Worm (Caenorhabditis elegans) whole organism, L1 larva: ENCODE data around the gene Y110A2AL.4.

Experiments
- C04F5.9 ChIP-seq: sonication (generic microtip); optimal IDR thresholded peaks from 2 replicates; lab custom pipeline; 2016; ENCODE audit warnings: missing genetic modification characterization, missing compliant biosample characterization
- C34B4.2 ChIP-seq: sonication (generic microtip); optimal IDR thresholded peaks from 2 replicates; lab custom pipeline; 2017; ENCODE audit warnings: mild to moderate bottlenecking, missing genetic modification characterization, missing compliant biosample characterization
- F16B12.6 ChIP-seq: fragments of 150-350 bp; optimal IDR thresholded peaks from 2 replicates; lab custom pipeline; 2014; ENCODE audit warnings: missing biosample characterization, missing genetic modification characterization
- Y116A8C.19 ChIP-seq: sonication (generic microtip); optimal IDR thresholded peaks from 2 replicates; lab custom pipeline; 2016; ENCODE audit warnings: missing compliant biosample characterization, missing genetic modification characterization, borderline replicate concordance
- aha-1 ChIP-seq: fragments of 150-350 bp; optimal IDR thresholded peaks from 2 replicates; lab custom pipeline; 2014; ENCODE audit warnings: missing biosample characterization, missing genetic modification characterization
- blmp-1 ChIP-seq: fragments of 150-350 bp; optimal IDR thresholded peaks from 2 replicates; lab custom pipeline; 2014; ENCODE audit warnings: missing biosample characterization, missing genetic modification characterization
- ceh-8 ChIP-seq: fragments of 200-800 bp; sonication (Bioruptor generic); optimal IDR thresholded peaks from 2 replicates; lab custom pipeline; 2018; ENCODE audit warnings: mild to moderate bottlenecking, missing genetic modification characterization, moderate library complexity, missing compliant biosample characterization
- ceh-82 ChIP-seq, 3 experiments: fragments of 150-350 bp in 1 of 3; sonication (generic microtip) in 2 of 3; optimal IDR thresholded peaks; 2 replicates each; lab custom pipeline; 2014 to 2017; ENCODE audit warnings: missing biosample characterization in 3 of 3, missing genetic modification characterization in 3 of 3
- ceh-90 ChIP-seq: sonication (generic microtip); optimal IDR thresholded peaks from 2 replicates; lab custom pipeline; 2016; ENCODE audit warnings: missing genetic modification characterization, missing compliant biosample characterization
- dsc-1 ChIP-seq: sonication (generic microtip); optimal IDR thresholded peaks from 2 replicates; lab custom pipeline; 2016; ENCODE audit warnings: mild to moderate bottlenecking, missing genetic modification characterization, missing compliant biosample characterization
- efl-3 ChIP-seq: fragments of 200-800 bp; sonication (Bioruptor generic); optimal IDR thresholded peaks from 2 replicates; lab custom pipeline; 2018; ENCODE audit warnings: mild to moderate bottlenecking, missing genetic modification characterization, missing compliant biosample characterization
- egl-13 ChIP-seq: sonication (generic microtip); optimal IDR thresholded peaks from 2 replicates; lab custom pipeline; 2016; ENCODE audit warnings: missing genotype, missing genetic modification reagents, missing genetic modification characterization, missing compliant biosample characterization
- egl-27 ChIP-seq, 2 experiments: fragments of 150-350 bp in 1 of 2; sonication (generic microtip); optimal IDR thresholded peaks; 3 replicates each; lab custom pipeline; 2017 to 2018; ENCODE audit warnings: missing biosample characterization in 2 of 2, missing genetic modification characterization in 2 of 2, missing genetic modification reagents in 2 of 2
- elt-2 ChIP-seq: sonication (generic microtip); optimal IDR thresholded peaks from 2 replicates; lab custom pipeline; 2016; ENCODE audit warnings: missing genetic modification characterization, mild to moderate bottlenecking, inconsistent platforms, missing compliant biosample characterization, missing genetic modification reagents
- elt-3 ChIP-seq, 6 experiments: fragments of 150-350 bp in 1 of 6; sonication (generic microtip); optimal IDR thresholded peaks; 2 replicates each; lab custom pipeline; 2017 to 2018; ENCODE audit warnings: missing biosample characterization in 6 of 6, missing genetic modification characterization in 6 of 6, inconsistent platforms in 1 of 6
- ets-5 ChIP-seq: fragments of 200-800 bp; sonication (Bioruptor generic); IDR thresholded peaks from 2 replicates; pipeline ENCODE4 v1.3.6; 2022; ENCODE audit warnings: missing genetic modification characterization, missing compliant biosample characterization
- fkh-4 ChIP-seq: sonication (generic microtip); optimal IDR thresholded peaks from 2 replicates; lab custom pipeline; 2016; ENCODE audit warnings: missing compliant biosample characterization, missing genetic modification characterization, borderline replicate concordance
- fkh-8 ChIP-seq: sonication (generic microtip); optimal IDR thresholded peaks from 2 replicates; lab custom pipeline; 2016; ENCODE audit warnings: mild to moderate bottlenecking, missing genetic modification characterization, missing compliant biosample characterization
- fos-1 ChIP-seq: fragments of 150-350 bp; optimal IDR thresholded peaks from 2 replicates; lab custom pipeline; 2014; ENCODE audit warnings: missing biosample characterization, missing genetic modification characterization
- hpl-2 ChIP-seq: fragments of 150-350 bp; optimal IDR thresholded peaks from 2 replicates; lab custom pipeline; 2014; ENCODE audit warnings: missing biosample characterization, missing genetic modification reagents, missing genetic modification characterization
- irx-1 ChIP-seq: sonication (generic microtip); optimal IDR thresholded peaks from 2 replicates; lab custom pipeline; 2016; ENCODE audit warnings: missing genetic modification characterization, missing compliant biosample characterization
- jun-1 ChIP-seq: fragments of 150-350 bp; optimal IDR thresholded peaks from 2 replicates; lab custom pipeline; 2014; ENCODE audit warnings: missing biosample characterization, missing genetic modification reagents, missing genetic modification characterization
- lin-14 ChIP-seq: fragments of 200-800 bp; sonication (Bioruptor generic); optimal IDR thresholded peaks from 2 replicates; lab custom pipeline; 2018; ENCODE audit warnings: mild to moderate bottlenecking, missing genetic modification characterization, moderate library complexity, missing compliant biosample characterization
- lin-35 ChIP-seq, 2 experiments: fragments of 150-350 bp; optimal IDR thresholded peaks; 2 replicates each; lab custom pipeline; 2014; ENCODE audit warnings: missing biosample characterization in 2 of 2, missing genetic modification characterization in 2 of 2, missing genetic modification reagents in 2 of 2
- mab-9 ChIP-seq: fragments of 200-800 bp; sonication (Bioruptor generic); IDR thresholded peaks from 2 replicates; pipeline ENCODE4 v1.3.6; 2022; ENCODE audit warnings: missing genetic modification reagents, missing genetic modification characterization, missing compliant biosample characterization
- mef-2 ChIP-seq: fragments of 150-350 bp; optimal IDR thresholded peaks from 2 replicates; lab custom pipeline; 2014; ENCODE audit warnings: missing biosample characterization, missing genetic modification characterization
- mep-1 ChIP-seq: fragments of 150-350 bp; optimal IDR thresholded peaks from 2 replicates; lab custom pipeline; 2014; ENCODE audit warnings: missing biosample characterization, missing genetic modification characterization
- nhr-12 ChIP-seq: sonication (generic microtip); optimal IDR thresholded peaks from 2 replicates; lab custom pipeline; 2017; ENCODE audit warnings: missing biosample characterization, missing genetic modification characterization
- nhr-28 ChIP-seq: fragments of 150-350 bp; optimal IDR thresholded peaks from 2 replicates; lab custom pipeline; 2014; ENCODE audit warnings: missing biosample characterization, missing genetic modification characterization
- nhr-90 ChIP-seq: sonication (generic microtip); optimal IDR thresholded peaks from 2 replicates; lab custom pipeline; 2016; ENCODE audit warnings: mild to moderate bottlenecking, missing genetic modification characterization, missing compliant biosample characterization; ENCODE audit not compliant: poor library complexity
- pqm-1 ChIP-seq: sonication (generic microtip); optimal IDR thresholded peaks from 3 replicates; lab custom pipeline; 2017; ENCODE audit warnings: missing biosample characterization, missing genetic modification characterization
- sox-4 ChIP-seq: sonication (generic microtip); optimal IDR thresholded peaks from 2 replicates; lab custom pipeline; 2016; ENCODE audit warnings: missing genetic modification characterization, missing compliant biosample characterization
- sup-37 ChIP-seq: fragments of 200-800 bp; sonication (Bioruptor generic); optimal IDR thresholded peaks from 2 replicates; lab custom pipeline; 2018; ENCODE audit warnings: mild to moderate bottlenecking, missing genetic modification characterization, missing compliant biosample characterization
- unc-130 ChIP-seq: fragments of 150-350 bp; optimal IDR thresholded peaks from 2 replicates; lab custom pipeline; 2017; ENCODE audit warnings: missing biosample characterization, missing genetic modification characterization, inconsistent platforms
- unc-30 ChIP-seq: sonication (generic microtip); optimal IDR thresholded peaks from 2 replicates; lab custom pipeline; 2017; ENCODE audit warnings: missing biosample characterization, missing genetic modification characterization
- unc-98 ChIP-seq: fragments of 200-800 bp; sonication (Bioruptor generic); IDR thresholded peaks from 2 replicates; pipeline ENCODE4 v1.3.6; 2022; ENCODE audit warnings: missing genetic modification characterization, missing compliant biosample characterization
- xbp-1 ChIP-seq: sonication (generic microtip); optimal IDR thresholded peaks from 2 replicates; lab custom pipeline; 2016; ENCODE audit warnings: missing genetic modification characterization, missing compliant biosample characterization
- ztf-11 ChIP-seq, 2 experiments: sonication (generic microtip); optimal IDR thresholded peaks; 2 replicates each; lab custom pipeline; 2016 to 2017; ENCODE audit warnings: missing genetic modification characterization in 2 of 2, missing biosample characterization in 1 of 2, missing compliant biosample characterization in 1 of 2
- ztf-4 ChIP-seq: fragments of 150-350 bp; optimal IDR thresholded peaks from 2 replicates; lab custom pipeline; 2014; ENCODE audit warnings: missing biosample characterization, missing genetic modification characterization

Gene Y110A2AL.4

ce11 chrII:2815017-2815416, 24.1 kb upstream of the Y110A2AL.4 start:
- TF ChIP-seq nhr-12 (tag; lab: Kevin White, UChicago), result no peak
- no peak for TF ChIP-seq C34B4.2 (tag; lab: Kevin White, UChicago)
- no peak for TF ChIP-seq ceh-82 (tag; optimal IDR thresholded peaks at IDR 0.05; lab: Kevin White, UChicago)
- TF ChIP-seq xbp-1, result no peak
- TF ChIP-seq hpl-2 (GFP tag; lab: Kevin White, UChicago), result no peak
- no peak for TF ChIP-seq jun-1 (tag; lab: Kevin White, UChicago)
- TF ChIP-seq egl-13 (tag; lab: Kevin White, UChicago), result no peak
- no peak for TF ChIP-seq sup-37 (GFP tag; lab: Kevin White, UChicago)
- no peak for TF ChIP-seq mep-1 (tag; lab: Kevin White, UChicago)
- no peak for TF ChIP-seq nhr-90 (tag; lab: Kevin White, UChicago)
- TF ChIP-seq ceh-8 (GFP tag; lab: Kevin White, UChicago), result no peak

DNA sequence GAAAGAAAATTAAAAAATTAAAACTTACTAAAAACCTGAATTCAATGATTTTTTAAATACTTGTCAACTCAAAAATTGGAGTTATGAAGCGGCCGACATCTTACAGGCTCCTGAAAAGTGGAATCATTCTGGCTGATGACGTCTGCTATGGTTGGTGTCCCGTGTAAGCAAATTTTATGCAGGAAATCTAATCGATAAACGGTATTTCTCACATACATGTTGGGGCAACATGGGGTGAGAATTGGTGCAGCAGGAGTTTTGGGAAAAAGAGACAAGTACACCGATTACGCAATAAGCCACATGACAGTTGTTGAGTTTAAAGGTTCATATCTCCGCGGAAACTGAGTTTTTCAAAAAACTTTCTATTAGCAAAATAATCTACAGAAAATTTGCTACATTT, 23.7 kb upstream of the Y110A2AL.4 start, which contains the start of gene K12H6.2:
TSS of gene K12H6.2 (minus strand) at position 101 of the 400 bp plus-strand sequence.
- no peak for TF ChIP-seq ceh-90 (tag; lab: Kevin White, UChicago)
- no peak for TF ChIP-seq lin-14 (GFP tag; lab: Kevin White, UChicago)
- TF ChIP-seq, all 84 proteins: peak for 0

ce11 chrII:2816676-2817075, 22.4 kb upstream of the Y110A2AL.4 start, which contains the start of gene set-13:
Gene set-13, plus strand, starts transcription at chrII:2816976.
- TF ChIP-seq C04F5.9, result no peak
- TF ChIP-seq irx-1 (tag; lab: Kevin White, UChicago), result no peak
- TF ChIP-seq fos-1 (tag; lab: Kevin White, UChicago), result no peak
- no peak for TF ChIP-seq elt-3 (tag; optimal IDR thresholded peaks at IDR 0.05; lab: Kevin White, UChicago)
- no peak for TF ChIP-seq pqm-1 (tag; lab: Kevin White, UChicago)
- TF ChIP-seq mab-9 (GFP tag; lab: Robert Waterston, UW), result no peak
- TF ChIP-seq nhr-28, result no peak
- no peak for TF ChIP-seq lin-35 (GFP tag; optimal IDR thresholded peaks at IDR 0.05; lab: Kevin White, UChicago)
- no peak for TF ChIP-seq sox-4
- TF ChIP-seq dsc-1, result no peak
- no peak for TF ChIP-seq mep-1 (tag; lab: Kevin White, UChicago)
- TF ChIP-seq unc-30 (tag; lab: Kevin White, UChicago), result no peak
- no peak for TF ChIP-seq fkh-4 (tag; lab: Kevin White, UChicago)
- TF ChIP-seq lin-14 (GFP tag; lab: Kevin White, UChicago), result no peak
- no peak for TF ChIP-seq ztf-11 (tag; optimal IDR thresholded peaks at IDR 0.05; lab: Kevin White, UChicago)
- TF ChIP-seq unc-98 (GFP tag; lab: Robert Waterston, UW), result no peak
- no peak for TF ChIP-seq F16B12.6
- no peak for TF ChIP-seq elt-2
- TF ChIP-seq efl-3 (GFP tag; lab: Kevin White, UChicago), result no peak
- TF ChIP-seq unc-130 (tag; lab: Kevin White, UChicago), result no peak

DNA sequence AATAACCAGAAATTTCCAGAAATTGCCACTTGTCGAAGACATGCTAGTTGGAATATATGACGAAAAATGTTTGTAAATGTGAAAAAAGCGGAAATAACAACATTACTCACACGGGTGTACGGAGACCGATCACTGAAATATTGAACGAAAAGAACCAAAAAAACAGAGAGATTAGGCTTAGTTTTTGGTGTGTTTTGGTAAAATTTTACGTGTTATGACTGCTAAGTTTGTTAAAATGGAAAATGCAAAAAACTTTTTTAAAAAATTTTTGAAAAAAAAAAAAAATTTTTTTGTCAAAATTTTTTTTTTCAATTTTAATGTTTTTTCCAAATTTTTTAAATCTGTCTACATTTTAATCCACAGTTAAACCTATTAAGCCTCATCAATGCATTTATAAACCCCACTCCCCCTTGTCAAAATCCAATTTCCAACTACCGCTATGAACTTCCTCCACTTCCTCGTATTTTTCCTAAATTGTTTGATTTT, 16.6 kb upstream of the Y110A2AL.4 start, which contains the start of the genes fut-4 and K12H6.10:
TSS of gene fut-4 (minus strand) at position 101 of the 486 bp plus-strand sequence.
TSS of gene K12H6.10 (plus strand) at position 436 of the 486 bp plus-strand sequence.
- TF ChIP-seq xbp-1, result no peak
- no peak for TF ChIP-seq aha-1 (tag; lab: Kevin White, UChicago)
- no peak for TF ChIP-seq blmp-1 (tag; lab: Kevin White, UChicago)
- no peak for TF ChIP-seq unc-30 (tag; lab: Kevin White, UChicago)
- no peak for TF ChIP-seq ets-5 (GFP tag; lab: Robert Waterston, UW)
- TF ChIP-seq ztf-4, result no peak
- no peak for TF ChIP-seq nhr-28
- no peak for TF ChIP-seq fkh-8 (tag; lab: Kevin White, UChicago)
- no peak for TF ChIP-seq Y116A8C.19 (tag; lab: Kevin White, UChicago)
- no peak for TF ChIP-seq fos-1 (tag; lab: Kevin White, UChicago)
- TF ChIP-seq egl-27 (tag; optimal IDR thresholded peaks at IDR 0.05; lab: Kevin White, UChicago), result no peak
- TF ChIP-seq mef-2, result no peak
- TF ChIP-seq, all 84 proteins: peak for 0
